Worm (Caenorhabditis elegans): ENCODE measurements around the gene C14A6.8.

- TF ChIP-seq Y56A3A.18 (GFP tag; IDR thresholded peaks at IDR 0.05): no peak
- no peak for TF ChIP-seq nhr-90 (tag; optimal IDR thresholded peaks at IDR 0.05)
- no peak for TF ChIP-seq dox-1 (GFP tag; IDR thresholded peaks at IDR 0.05)
- no peak for TF ChIP-seq dpl-1 (GFP tag; optimal IDR thresholded peaks at IDR 0.05)
- no peak for TF ChIP-seq C06A6.2 (GFP tag; conservative IDR thresholded peaks at IDR 0.05)
- no peak for TF ChIP-seq attf-6 (GFP tag; IDR thresholded peaks at IDR 0.05)
Observed at ce11 chrV:18146077-18146476, 25.4 kb downstream of the C14A6.8 start, which contains the start of gene C14A6.3.
